Worm (Caenorhabditis elegans): ENCODE results near the gene C16C8.16.

ce11 chrII:3403535-3403934, 42.0 kb upstream of the C16C8.16 start, which contains the start of gene nep-8:
- TF ChIP-seq sea-1 (GFP tag; conservative IDR thresholded peaks at IDR 0.05) = no peak
- TF ChIP-seq ama-1 (optimal IDR thresholded peaks at IDR 0.05) = no peak
- no peak for TF ChIP-seq tbx-11 (GFP tag; IDR thresholded peaks at IDR 0.05)
- TF ChIP-seq ceh-36 (tag; optimal IDR thresholded peaks at IDR 0.05) = no peak
- TF ChIP-seq ceh-13 (GFP tag; optimal IDR thresholded peaks at IDR 0.05) = no peak
- TF ChIP-seq F13C5.2 (tag; optimal IDR thresholded peaks at IDR 0.05) = no peak
- no peak for TF ChIP-seq tra-4 (tag; optimal IDR thresholded peaks at IDR 0.05)

Measured in whole organism, early embryonic.